Worm (Caenorhabditis elegans) whole organism, early embryonic: ENCODE measurements around the gene H06I04.3.

Experiments
- F13C5.2 ChIP-seq: sonication (generic microtip); optimal IDR thresholded peaks from 2 replicates; lab custom pipeline; 2017; ENCODE audit warnings: mild to moderate bottlenecking, missing genetic modification characterization, inconsistent platforms, missing compliant biosample characterization
- ceh-13 ChIP-seq: fragments of 200-800 bp; sonication (Bioruptor generic); optimal IDR thresholded peaks from 2 replicates; lab custom pipeline; 2018; ENCODE audit warnings: mild to moderate bottlenecking, missing genetic modification characterization, missing compliant biosample characterization
- ceh-36 ChIP-seq: sonication (generic microtip); optimal IDR thresholded peaks from 2 replicates; lab custom pipeline; 2016; ENCODE audit warnings: missing genetic modification characterization, inconsistent platforms, missing compliant biosample characterization
- hmg-4 ChIP-seq: fragments of 200-800 bp; sonication (Bioruptor generic); optimal IDR thresholded peaks from 2 replicates; lab custom pipeline; 2018; ENCODE audit warnings: mild to moderate bottlenecking, missing genetic modification characterization, missing compliant biosample characterization
- hnd-1 ChIP-seq: sonication (generic microtip); optimal IDR thresholded peaks from 2 replicates; lab custom pipeline; 2016; ENCODE audit warnings: missing genetic modification characterization, missing compliant biosample characterization
- scrt-1 ChIP-seq: fragments of 200-800 bp; sonication (Bioruptor generic); IDR thresholded peaks from 2 replicates; pipeline ENCODE4 v1.3.6; 2022; ENCODE audit warnings: missing genetic modification characterization, missing compliant biosample characterization
- sea-1 ChIP-seq: fragments of 200-800 bp; sonication (Bioruptor generic); conservative IDR thresholded peaks from 2 replicates; pipeline ENCODE4 v1.3.6; 2022; ENCODE audit warnings: missing genetic modification characterization, missing compliant biosample characterization
- tra-4 ChIP-seq: sonication (generic microtip); optimal IDR thresholded peaks from 2 replicates; lab custom pipeline; 2017; ENCODE audit warnings: missing genetic modification characterization, missing compliant biosample characterization

The H06I04.3 gene

ce11 chrIII:3129036-3129435, 58.7 kb downstream of the H06I04.3 start, which contains the start of gene Y53G8B.1:
Gene Y53G8B.1 (plus strand): TSS chrIII:3129277.
- TF ChIP-seq sea-1 (GFP tag; lab: Robert Waterston, UW) (no peak), F13C5.2 (tag; lab: Kevin White, UChicago) (no peak), scrt-1 (GFP tag; lab: Robert Waterston, UW) (no peak), ceh-36 (no peak), ceh-13 (GFP tag; lab: Kevin White, UChicago) (no peak), tra-4 (tag; lab: Kevin White, UChicago) (no peak), hmg-4 (GFP tag; lab: Kevin White, UChicago) (no peak), hnd-1 (tag; lab: Kevin White, UChicago) (no peak)
